Worm (Caenorhabditis elegans) whole organism, midembryonic: Measurements from ENCODE around the gene sri-69.

ENCODE experiments used
- T22C8.4 ChIP-seq: fragments of 200-800 bp; sonication (Bioruptor generic); IDR thresholded peaks from 2 replicates; pipeline ENCODE4 v1.3.6; 2022; ENCODE audit warnings: missing genetic modification characterization, missing compliant biosample characterization
- flt-1 ChIP-seq: fragments of 200-800 bp; sonication (Bioruptor generic); IDR thresholded peaks from 2 replicates; pipeline ENCODE4 v1.3.6; 2022; ENCODE audit warnings: missing genetic modification characterization, missing compliant biosample characterization
- ref-1 ChIP-seq: fragments of 200-800 bp; sonication (Bioruptor generic); conservative IDR thresholded peaks from 2 replicates; pipeline ENCODE4 v1.3.6; 2022; ENCODE audit warnings: missing genetic modification reagents, missing genetic modification characterization, missing compliant biosample characterization
- tab-1 ChIP-seq: fragments of 200-800 bp; sonication (Bioruptor generic); IDR thresholded peaks from 2 replicates; pipeline ENCODE4 v1.3.6; 2022; ENCODE audit warnings: missing genetic modification characterization, missing compliant biosample characterization
- ztf-23 ChIP-seq: fragments of 200-800 bp; sonication (Bioruptor generic); IDR thresholded peaks from 2 replicates; pipeline ENCODE4 v1.3.6; 2022; ENCODE audit warnings: missing genetic modification reagents, missing genetic modification characterization, missing compliant biosample characterization
- ztf-29 ChIP-seq: fragments of 200-800 bp; sonication (Bioruptor generic); IDR thresholded peaks from 2 replicates; pipeline ENCODE4 v1.3.6; 2022; ENCODE audit warnings: missing genetic modification reagents, missing genetic modification characterization, missing compliant biosample characterization

DNA sequence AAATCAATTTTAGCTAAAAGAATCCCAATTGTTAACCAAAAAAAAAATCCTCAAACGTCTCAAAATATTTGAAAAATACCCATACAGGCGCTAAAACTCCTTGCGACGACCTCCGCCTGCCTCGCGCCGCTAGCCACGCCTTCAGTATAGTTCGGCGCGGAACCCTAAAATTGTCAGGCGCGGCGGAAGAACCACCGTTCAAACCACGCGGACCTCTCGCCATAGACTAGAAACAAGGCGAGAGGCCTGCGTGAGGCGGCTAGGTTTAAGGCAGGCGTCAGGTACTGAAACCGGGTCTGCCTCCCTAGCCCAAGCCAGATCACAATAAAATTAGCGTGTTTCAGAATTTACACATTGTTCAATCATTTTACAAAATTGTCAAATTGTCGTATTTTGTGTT, 15.8 kb downstream of the sri-69 start:
- TF ChIP-seq ztf-29 (GFP tag; lab: Robert Waterston, UW) (no peak), T22C8.4 (GFP tag; lab: Robert Waterston, UW) (no peak), ztf-23 (no peak), flt-1 (GFP tag; lab: Robert Waterston, UW) (no peak), ref-1 (GFP tag; lab: Robert Waterston, UW) (no peak), tab-1 (no peak)
